Worm (Caenorhabditis elegans) whole organism, L1 larva: Measurements from ENCODE around the gene K07E12.2.
A peak's percentile ranks its signal among the peaks of the same experiment; 100 is the strongest.

Source experiments
- C34B4.2 ChIP-seq: sonication (generic microtip); optimal IDR thresholded peaks from 2 replicates; lab custom pipeline; 2017; ENCODE audit warnings: mild to moderate bottlenecking, missing genetic modification characterization, missing compliant biosample characterization
- alr-1 ChIP-seq: fragments of 200-800 bp; sonication (Bioruptor generic); optimal IDR thresholded peaks from 2 replicates; lab custom pipeline; 2018; ENCODE audit warnings: borderline replicate concordance, mild to moderate bottlenecking, missing genetic modification characterization, missing compliant biosample characterization
- aly-2 ChIP-seq: fragments of 150-350 bp; optimal IDR thresholded peaks from 2 replicates; lab custom pipeline; 2014; ENCODE audit warnings: missing biosample characterization, missing genetic modification characterization
- ceh-8 ChIP-seq: fragments of 200-800 bp; sonication (Bioruptor generic); optimal IDR thresholded peaks from 2 replicates; lab custom pipeline; 2018; ENCODE audit warnings: mild to moderate bottlenecking, missing genetic modification characterization, moderate library complexity, missing compliant biosample characterization
- dsc-1 ChIP-seq: sonication (generic microtip); optimal IDR thresholded peaks from 2 replicates; lab custom pipeline; 2016; ENCODE audit warnings: mild to moderate bottlenecking, missing genetic modification characterization, missing compliant biosample characterization
- efl-1 ChIP-seq, 4 experiments: fragments of 150-350 bp; optimal IDR thresholded peaks in 3 of 4; peaks in 1 of 4; 1 replicate in 1 of 4; 2 replicates in 3 of 4; lab custom pipeline; 2014; ENCODE audit warnings: missing biosample characterization in 2 of 4, missing genetic modification characterization in 2 of 4, missing genetic modification reagents in 2 of 4
- fkh-4 ChIP-seq: sonication (generic microtip); optimal IDR thresholded peaks from 2 replicates; lab custom pipeline; 2016; ENCODE audit warnings: missing compliant biosample characterization, missing genetic modification characterization, borderline replicate concordance
- grh-1 ChIP-seq: fragments of 200-800 bp; sonication (Bioruptor generic); IDR thresholded peaks from 2 replicates; pipeline ENCODE4 v1.3.6; 2022; ENCODE audit warnings: missing genetic modification reagents, missing genetic modification characterization, missing compliant biosample characterization
- hlh-17 ChIP-seq: fragments of 200-800 bp; sonication (Bioruptor generic); optimal IDR thresholded peaks from 2 replicates; lab custom pipeline; 2018; ENCODE audit warnings: missing genetic modification characterization, mild to moderate bottlenecking, missing compliant biosample characterization, moderate library complexity, borderline replicate concordance
- hpl-2 ChIP-seq: fragments of 150-350 bp; optimal IDR thresholded peaks from 2 replicates; lab custom pipeline; 2014; ENCODE audit warnings: missing biosample characterization, missing genetic modification reagents, missing genetic modification characterization
- lin-14 ChIP-seq: fragments of 200-800 bp; sonication (Bioruptor generic); optimal IDR thresholded peaks from 2 replicates; lab custom pipeline; 2018; ENCODE audit warnings: mild to moderate bottlenecking, missing genetic modification characterization, moderate library complexity, missing compliant biosample characterization
- lin-35 ChIP-seq, 2 experiments: fragments of 150-350 bp; optimal IDR thresholded peaks; 2 replicates each; lab custom pipeline; 2014; ENCODE audit warnings: missing biosample characterization in 2 of 2, missing genetic modification characterization in 2 of 2, missing genetic modification reagents in 2 of 2
- lin-39 ChIP-seq: fragments of 150-350 bp; optimal IDR thresholded peaks from 2 replicates; lab custom pipeline; 2014; ENCODE audit warnings: missing biosample characterization, missing genetic modification reagents, missing genetic modification characterization
- lsy-2 ChIP-seq, 2 experiments: fragments of 150-350 bp; optimal IDR thresholded peaks; 2 replicates each; lab custom pipeline; 2014; ENCODE audit warnings: missing biosample characterization in 2 of 2, missing genetic modification characterization in 2 of 2
- nhr-11 ChIP-seq: fragments of 150-350 bp; optimal IDR thresholded peaks from 2 replicates; lab custom pipeline; 2014; ENCODE audit warnings: missing biosample characterization, missing genetic modification characterization
- nhr-20 ChIP-seq: sonication (generic microtip); optimal IDR thresholded peaks from 2 replicates; lab custom pipeline; 2016; ENCODE audit warnings: mild to moderate bottlenecking, missing genetic modification characterization, missing compliant biosample characterization
- nhr-237 ChIP-seq: fragments of 150-350 bp; optimal IDR thresholded peaks from 2 replicates; lab custom pipeline; 2014; ENCODE audit warnings: missing biosample characterization, missing genetic modification characterization
- nhr-71 ChIP-seq: sonication (generic microtip); optimal IDR thresholded peaks from 2 replicates; lab custom pipeline; 2016; ENCODE audit warnings: mild to moderate bottlenecking, missing genetic modification characterization, moderate library complexity, missing compliant biosample characterization
- nhr-77 ChIP-seq: fragments of 150-350 bp; optimal IDR thresholded peaks from 2 replicates; lab custom pipeline; 2014; ENCODE audit warnings: missing biosample characterization, missing genetic modification characterization
- rnt-1 ChIP-seq: sonication (generic microtip); optimal IDR thresholded peaks from 2 replicates; lab custom pipeline; 2016; ENCODE audit warnings: mild to moderate bottlenecking, missing genetic modification characterization, moderate library complexity, missing compliant biosample characterization
- skn-1 ChIP-seq: fragments of 150-350 bp; optimal IDR thresholded peaks from 2 replicates; lab custom pipeline; 2014; ENCODE audit warnings: missing biosample characterization, missing genetic modification characterization
- snpc-4 ChIP-seq: fragments of 150-350 bp; optimal IDR thresholded peaks from 2 replicates; lab custom pipeline; 2014; ENCODE audit warnings: missing biosample characterization, missing genetic modification characterization
- snu-23 ChIP-seq: sonication (generic microtip); optimal IDR thresholded peaks from 2 replicates; lab custom pipeline; 2016; ENCODE audit warnings: missing genetic modification characterization, missing compliant biosample characterization
- sptf-1 ChIP-seq: fragments of 150-350 bp; optimal IDR thresholded peaks from 2 replicates; lab custom pipeline; 2014; ENCODE audit warnings: missing biosample characterization, missing genetic modification characterization
- sup-37 ChIP-seq: fragments of 200-800 bp; sonication (Bioruptor generic); optimal IDR thresholded peaks from 2 replicates; lab custom pipeline; 2018; ENCODE audit warnings: mild to moderate bottlenecking, missing genetic modification characterization, missing compliant biosample characterization
- tlp-1 ChIP-seq: fragments of 150-350 bp; optimal IDR thresholded peaks from 2 replicates; lab custom pipeline; 2014; ENCODE audit warnings: missing biosample characterization, missing genetic modification characterization
- unc-62 ChIP-seq: fragments of 150-350 bp; optimal IDR thresholded peaks from 2 replicates; lab custom pipeline; 2014; ENCODE audit warnings: missing biosample characterization, missing genetic modification reagents, missing genetic modification characterization
- unc-98 ChIP-seq: fragments of 200-800 bp; sonication (Bioruptor generic); IDR thresholded peaks from 2 replicates; pipeline ENCODE4 v1.3.6; 2022; ENCODE audit warnings: missing genetic modification characterization, missing compliant biosample characterization

K07E12.2 gene

ce11 chrIII:6736566-6736965, 505 bp upstream of the K07E12.2 start, which contains the start of gene Y102E9.6:
Gene Y102E9.6, minus strand, starts transcription at chrIII:6736666.
- no peak for TF ChIP-seq snu-23
- no peak for TF ChIP-seq unc-98 (GFP tag; lab: Robert Waterston, UW)
- no peak for TF ChIP-seq efl-1 (optimal IDR thresholded peaks at IDR 0.05; lab: Kevin White, UChicago)
- peak in 1 of 2 experiments; percentile 68 for TF ChIP-seq efl-1 (GFP tag; optimal IDR thresholded peaks at IDR 0.05 in 1 of 2; lab: Kevin White, UChicago)

ce11 chrIII:6740072-6740471, 3.0 kb downstream of the K07E12.2 start:
- peak; percentile 91 for TF ChIP-seq dsc-1 (tag; lab: Kevin White, UChicago)
- no peak for TF ChIP-seq lin-35 (GFP tag; optimal IDR thresholded peaks at IDR 0.05; lab: Kevin White, UChicago)
- no peak for TF ChIP-seq nhr-20 (tag; lab: Kevin White, UChicago)
- TF ChIP-seq hlh-17 (GFP tag; lab: Kevin White, UChicago), result no peak
- no peak for TF ChIP-seq snpc-4 (tag; lab: Kevin White, UChicago)
- no peak for TF ChIP-seq nhr-77 (tag; lab: Kevin White, UChicago)
- peak; percentile 76 for TF ChIP-seq fkh-4 (tag; lab: Kevin White, UChicago)
- TF ChIP-seq nhr-11 (tag; lab: Kevin White, UChicago), result no peak
- TF ChIP-seq nhr-237 (tag; lab: Kevin White, UChicago), result no peak
- TF ChIP-seq efl-1 (optimal IDR thresholded peaks at IDR 0.05; lab: Kevin White, UChicago), result no peak
- TF ChIP-seq efl-1 (GFP tag; optimal IDR thresholded peaks at IDR 0.05 in 1 of 2; lab: Kevin White, UChicago), result peak in 1 of 2 experiments; percentile 25

ce11 chrIII:6742597-6742996, 5.5 kb downstream of the K07E12.2 start:
- TF ChIP-seq tlp-1 (no peak), efl-1 (optimal IDR thresholded peaks at IDR 0.05; lab: Kevin White, UChicago) (no peak), efl-1 (GFP tag; optimal IDR thresholded peaks at IDR 0.05 in 1 of 2; lab: Kevin White, UChicago) (peak in 1 of 2 experiments; percentile 41), lsy-2 (tag; optimal IDR thresholded peaks at IDR 0.05; lab: Kevin White, UChicago) (peak in 1 of 2 experiments; percentile 6), rnt-1 (tag; lab: Kevin White, UChicago) (peak; percentile 44), lin-14 (GFP tag; lab: Kevin White, UChicago) (peak; percentile 34), unc-62 (GFP tag; lab: Kevin White, UChicago) (no peak), nhr-71 (tag; lab: Kevin White, UChicago) (peak; percentile 38)

- no peak for TF ChIP-seq efl-1 (optimal IDR thresholded peaks at IDR 0.05; lab: Kevin White, UChicago)
- peak in 1 of 2 experiments; percentile 11 for TF ChIP-seq efl-1 (GFP tag; optimal IDR thresholded peaks at IDR 0.05 in 1 of 2; lab: Kevin White, UChicago)
- no peak for TF ChIP-seq sptf-1
Observed at ce11 chrIII:6746008-6746407, 8.9 kb downstream of the K07E12.2 start, which contains the start of gene dig-1. Gene dig-1, plus strand, starts transcription at chrIII:6746308.

ce11 chrIII:6746668-6747067, 9.6 kb downstream of the K07E12.2 start:
- TF ChIP-seq aly-2 (tag; lab: Kevin White, UChicago) (no peak), grh-1 (GFP tag; lab: Robert Waterston, UW) (no peak), ceh-8 (GFP tag; lab: Kevin White, UChicago) (no peak), unc-98 (GFP tag; lab: Robert Waterston, UW) (no peak), C34B4.2 (tag; lab: Kevin White, UChicago) (no peak), hpl-2 (GFP tag; lab: Kevin White, UChicago) (no peak), fkh-4 (tag; lab: Kevin White, UChicago) (no peak), nhr-77 (tag; lab: Kevin White, UChicago) (no peak)

- TF ChIP-seq efl-1 (optimal IDR thresholded peaks at IDR 0.05; lab: Kevin White, UChicago) (no peak), efl-1 (GFP tag; optimal IDR thresholded peaks at IDR 0.05 in 1 of 2; lab: Kevin White, UChicago) (peak in 1 of 2 experiments; percentile 4), skn-1 (tag; lab: Kevin White, UChicago) (no peak)
- TF ChIP-seq, all 84 proteins: peak for 1
Observed at ce11 chrIII:6752612-6753011, 15.5 kb downstream of the K07E12.2 start.

ce11 chrIII:6756769-6757168, 19.7 kb downstream of the K07E12.2 start:
- TF ChIP-seq unc-62 (GFP tag; lab: Kevin White, UChicago) (no peak), sup-37 (GFP tag; lab: Kevin White, UChicago) (no peak), tlp-1 (no peak), lin-39 (no peak), alr-1 (tag; lab: Kevin White, UChicago) (no peak)
